Fruit fly (Drosophila melanogaster) whole organism: ENCODE data around the gene CG11085.

Source experiments
- CG8478 ChIP-seq: fragments of >200 bp; optimal IDR thresholded peaks from 2 replicates; lab custom pipeline; 2018; ENCODE audit warnings: inconsistent platforms
- Dll ChIP-seq: fragments of >200 bp; optimal IDR thresholded peaks from 2 replicates; lab custom pipeline; 2017
- EcR ChIP-seq, 2 experiments: fragments of >200 bp; optimal IDR thresholded peaks; 2 replicates each; lab custom pipeline; 2017; ENCODE audit warnings: missing biosample characterization in 2 of 2, missing genetic modification characterization in 2 of 2, missing genetic modification reagents in 2 of 2
- pan ChIP-seq: fragments of >200 bp; optimal IDR thresholded peaks from 2 replicates; lab custom pipeline; 2017
- psq ChIP-seq: fragments of >200 bp; optimal IDR thresholded peaks from 2 replicates; lab custom pipeline; 2017
- usp ChIP-seq: fragments of >200 bp; optimal IDR thresholded peaks from 2 replicates; lab custom pipeline; 2017; ENCODE audit warnings: missing biosample characterization, missing genetic modification characterization, mixed read lengths

- TF ChIP-seq CG8478, result no peak
- no peak for TF ChIP-seq psq (lab: Kevin White, UChicago)
- TF ChIP-seq EcR (GFP tag; optimal IDR thresholded peaks at IDR 0.05; lab: Kevin White, UChicago), result no peak
- TF ChIP-seq usp, result no peak
- TF ChIP-seq pan (lab: Kevin White, UChicago), result no peak
- TF ChIP-seq Dll (lab: Kevin White, UChicago), result peak; percentile 30
Observed at dm6 chrX:12595100-12595609, 21.0 kb upstream of the CG11085 start.
